Fruit fly (Drosophila melanogaster): ENCODE data around the gene CG5068.

dm6 chr3L:8986582-8986981, at the start of gene CG5068:
- no peak for TF ChIP-seq h (optimal IDR thresholded peaks at IDR 0.05)
- TF ChIP-seq ttk (optimal IDR thresholded peaks at IDR 0.05), result no peak
- TF ChIP-seq psq (optimal IDR thresholded peaks at IDR 0.05), result no peak
- TF ChIP-seq Sin3A (optimal IDR thresholded peaks at IDR 0.05), result no peak
- TF ChIP-seq Myc (optimal IDR thresholded peaks at IDR 0.05), result no peak

Data from Kc167 (cell line).